Worm (Caenorhabditis elegans) whole organism, L3 larva: ENCODE data around the gene sru-30.

Experiments
- ZK546.5 ChIP-seq: sonication (generic microtip); optimal IDR thresholded peaks from 2 replicates; lab custom pipeline; 2017; ENCODE audit warnings: missing biosample characterization, missing genetic modification characterization
- aly-2 ChIP-seq: fragments of 150-350 bp; optimal IDR thresholded peaks from 2 replicates; lab custom pipeline; 2014; ENCODE audit warnings: missing biosample characterization, missing genetic modification characterization
- ceh-28 ChIP-seq: fragments of 150-350 bp; optimal IDR thresholded peaks from 2 replicates; lab custom pipeline; 2014; ENCODE audit warnings: missing biosample characterization, missing genetic modification reagents, missing genetic modification characterization
- ceh-82 ChIP-seq: fragments of 150-350 bp; optimal IDR thresholded peaks from 2 replicates; lab custom pipeline; 2014; ENCODE audit warnings: missing biosample characterization, missing genetic modification characterization
- ceh-9 ChIP-seq: sonication (generic microtip); optimal IDR thresholded peaks from 2 replicates; lab custom pipeline; 2018; ENCODE audit warnings: missing biosample characterization, missing genetic modification characterization
- daf-12 ChIP-seq: fragments of 150-350 bp; optimal IDR thresholded peaks from 2 replicates; lab custom pipeline; 2014; ENCODE audit warnings: missing biosample characterization, missing genetic modification reagents, missing genetic modification characterization
- egl-27 ChIP-seq: sonication (generic microtip); optimal IDR thresholded peaks from 4 replicates; lab custom pipeline; 2017; ENCODE audit warnings: missing biosample characterization, missing genetic modification reagents, missing genetic modification characterization
- egl-5 ChIP-seq: fragments of 150-350 bp; optimal IDR thresholded peaks from 2 replicates; lab custom pipeline; 2017; ENCODE audit warnings: missing biosample characterization, missing genetic modification reagents, missing genetic modification characterization, inconsistent platforms
- elt-1 ChIP-seq: fragments of 150-350 bp; optimal IDR thresholded peaks from 2 replicates; lab custom pipeline; 2014; ENCODE audit warnings: missing biosample characterization, missing genetic modification characterization
- elt-2 ChIP-seq: sonication (generic microtip); optimal IDR thresholded peaks from 2 replicates; lab custom pipeline; 2016; ENCODE audit warnings: missing genetic modification reagents, mild to moderate bottlenecking, missing genetic modification characterization, missing compliant biosample characterization
- elt-3 ChIP-seq, 3 experiments: fragments of 150-350 bp in 1 of 3; sonication (generic microtip) in 2 of 3; optimal IDR thresholded peaks; 2 replicates in 2 of 3; 4 replicates in 1 of 3; lab custom pipeline; 2014 to 2017; ENCODE audit warnings: missing biosample characterization in 3 of 3, missing genetic modification characterization in 3 of 3
- eor-1 ChIP-seq, 2 experiments: fragments of 150-350 bp; optimal IDR thresholded peaks; 2 replicates each; lab custom pipeline; 2014 to 2018; ENCODE audit warnings: missing biosample characterization in 2 of 2, missing genetic modification characterization in 2 of 2
- fkh-10 ChIP-seq: sonication (generic microtip); optimal IDR thresholded peaks from 2 replicates; lab custom pipeline; 2017; ENCODE audit warnings: missing biosample characterization, missing genetic modification reagents, missing genetic modification characterization
- hmg-11 ChIP-seq: sonication (generic microtip); optimal IDR thresholded peaks from 2 replicates; lab custom pipeline; 2016; ENCODE audit warnings: missing genetic modification characterization, missing compliant biosample characterization
- jun-1 ChIP-seq: fragments of 150-350 bp; optimal IDR thresholded peaks from 2 replicates; lab custom pipeline; 2014; ENCODE audit warnings: missing biosample characterization, missing genetic modification reagents, missing genetic modification characterization
- lin-15B ChIP-seq: fragments of 150-350 bp; optimal IDR thresholded peaks from 2 replicates; lab custom pipeline; 2014; ENCODE audit warnings: missing biosample characterization, missing genetic modification characterization
- lin-39 ChIP-seq: fragments of 150-350 bp; optimal IDR thresholded peaks from 2 replicates; lab custom pipeline; 2018; ENCODE audit warnings: missing biosample characterization, missing genetic modification reagents, missing genetic modification characterization
- lsy-12 ChIP-seq: sonication (generic microtip); optimal IDR thresholded peaks from 2 replicates; lab custom pipeline; 2016; ENCODE audit warnings: mild to moderate bottlenecking, missing genetic modification characterization, missing compliant biosample characterization
- mdl-1 ChIP-seq: fragments of 150-350 bp; optimal IDR thresholded peaks from 2 replicates; lab custom pipeline; 2014; ENCODE audit warnings: missing biosample characterization, missing genetic modification characterization
- mml-1 ChIP-seq: fragments of 150-350 bp; sonication (generic microtip); optimal IDR thresholded peaks from 3 replicates; lab custom pipeline; 2014; ENCODE audit warnings: missing biosample characterization, missing genetic modification characterization
- nhr-11 ChIP-seq: fragments of 150-350 bp; optimal IDR thresholded peaks from 2 replicates; lab custom pipeline; 2014; ENCODE audit warnings: missing biosample characterization, missing genetic modification characterization
- nhr-12 ChIP-seq: fragments of 150-350 bp; optimal IDR thresholded peaks from 2 replicates; lab custom pipeline; 2014; ENCODE audit warnings: missing biosample characterization, missing genetic modification characterization
- nhr-23 ChIP-seq: fragments of 150-350 bp; optimal IDR thresholded peaks from 2 replicates; lab custom pipeline; 2014; ENCODE audit warnings: missing biosample characterization, missing genetic modification reagents, missing genetic modification characterization
- nhr-25 ChIP-seq: sonication (generic microtip); optimal IDR thresholded peaks from 2 replicates; lab custom pipeline; 2017; ENCODE audit warnings: missing biosample characterization, missing genetic modification characterization
- nhr-28 ChIP-seq: fragments of 150-350 bp; optimal IDR thresholded peaks from 2 replicates; lab custom pipeline; 2014; ENCODE audit warnings: missing biosample characterization, missing genetic modification characterization
- nhr-67 ChIP-seq: fragments of 150-350 bp; optimal IDR thresholded peaks from 2 replicates; lab custom pipeline; 2014; ENCODE audit warnings: missing biosample characterization, missing genetic modification characterization
- nhr-77 ChIP-seq: fragments of 150-350 bp; optimal IDR thresholded peaks from 2 replicates; lab custom pipeline; 2014; ENCODE audit warnings: missing biosample characterization, missing genetic modification characterization
- pha-4 ChIP-seq: fragments of 150-350 bp; optimal IDR thresholded peaks from 2 replicates; lab custom pipeline; 2014; ENCODE audit warnings: missing biosample characterization, missing genetic modification reagents, missing genetic modification characterization
- pqm-1 ChIP-seq: fragments of 150-350 bp; optimal IDR thresholded peaks from 2 replicates; lab custom pipeline; 2017; ENCODE audit warnings: missing biosample characterization, missing genetic modification characterization, inconsistent platforms
- snpc-4 ChIP-seq: fragments of 150-350 bp; optimal IDR thresholded peaks from 2 replicates; lab custom pipeline; 2014; ENCODE audit warnings: missing biosample characterization, missing genetic modification characterization
- unc-39 ChIP-seq: sonication (generic microtip); optimal IDR thresholded peaks from 4 replicates; lab custom pipeline; 2017; ENCODE audit warnings: missing biosample characterization, missing genetic modification characterization
- unc-62 ChIP-seq: fragments of 150-350 bp; sonication (generic microtip); optimal IDR thresholded peaks from 4 replicates; lab custom pipeline; 2014; ENCODE audit warnings: missing biosample characterization, missing genetic modification reagents, missing genetic modification characterization
- zag-1 ChIP-seq: fragments of 150-350 bp; optimal IDR thresholded peaks from 2 replicates; lab custom pipeline; 2014; ENCODE audit warnings: missing biosample characterization, missing genetic modification characterization
- ztf-11 ChIP-seq: fragments of 150-350 bp; optimal IDR thresholded peaks from 2 replicates; lab custom pipeline; 2014; ENCODE audit warnings: missing biosample characterization, missing genetic modification characterization
- ztf-4 ChIP-seq: fragments of 150-350 bp; optimal IDR thresholded peaks from 2 replicates; lab custom pipeline; 2014; ENCODE audit warnings: missing biosample characterization, missing genetic modification characterization

Gene sru-30

ce11 chrV:9811154-9811553 lies 2.5 kb upstream of the sru-30 start, which contains the start of gene sru-29:
sru-29 (plus strand) TSS chrV:9811454.
- TF ChIP-seq elt-3 (tag; optimal IDR thresholded peaks at IDR 0.05; lab: Kevin White, UChicago): no peak
- no peak for TF ChIP-seq nhr-67 (tag; lab: Kevin White, UChicago)
- TF ChIP-seq pha-4 (tag; lab: Kevin White, UChicago): no peak
- TF ChIP-seq ceh-28 (tag; lab: Kevin White, UChicago): no peak
- TF ChIP-seq ceh-9: no peak
- TF ChIP-seq nhr-11: no peak
- TF ChIP-seq fkh-10 (GFP tag; lab: Kevin White, UChicago): no peak
- TF ChIP-seq nhr-12 (tag; lab: Kevin White, UChicago): no peak
- no peak for TF ChIP-seq nhr-25 (tag; lab: Kevin White, UChicago)
- no peak for TF ChIP-seq elt-1 (tag; lab: Kevin White, UChicago)
- TF ChIP-seq nhr-28: no peak
- no peak for TF ChIP-seq nhr-77 (tag; lab: Kevin White, UChicago)
- no peak for TF ChIP-seq mml-1 (tag; lab: Kevin White, UChicago)
- no peak for TF ChIP-seq egl-27 (tag; lab: Kevin White, UChicago)
- no peak for TF ChIP-seq elt-2 (tag; lab: Kevin White, UChicago)
- no peak for TF ChIP-seq aly-2
- TF ChIP-seq unc-62 (GFP tag; lab: Kevin White, UChicago): no peak

ce11 chrV:9812216-9812615 lies 1.4 kb upstream of the sru-30 start:
- TF ChIP-seq aly-2 (no peak), mdl-1 (tag; lab: Kevin White, UChicago) (no peak), nhr-67 (tag; lab: Kevin White, UChicago) (no peak), lin-15B (tag; lab: Kevin White, UChicago) (no peak), egl-5 (tag; lab: Kevin White, UChicago) (no peak), elt-1 (tag; lab: Kevin White, UChicago) (no peak)

DNA sequence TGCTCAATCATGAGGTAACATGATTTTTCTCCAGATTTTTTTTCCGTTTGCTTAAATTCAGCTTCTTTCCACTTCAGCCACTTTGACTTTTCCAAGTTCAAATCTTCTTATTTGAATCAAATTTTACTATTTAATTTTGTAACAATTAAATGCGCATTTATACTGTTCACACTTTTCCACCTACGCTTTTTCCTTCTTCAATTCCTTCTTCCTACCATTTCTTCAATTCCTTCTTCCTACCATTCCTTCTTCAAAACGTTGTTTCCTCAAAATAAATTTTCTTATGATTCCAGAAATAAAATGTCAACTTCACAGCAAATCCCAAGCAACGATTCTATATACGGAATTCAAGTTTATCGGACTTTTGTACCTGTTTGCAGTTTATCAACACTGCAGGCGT lies 2.8 kb downstream of the sru-30 start, which contains the start of gene sru-31:
TSS of gene sru-31 (plus strand) at position 301 of the 400 bp plus-strand sequence.
- no peak for TF ChIP-seq daf-12
- TF ChIP-seq mdl-1 (tag; lab: Kevin White, UChicago): no peak
- no peak for TF ChIP-seq unc-62 (GFP tag; lab: Kevin White, UChicago)
- TF ChIP-seq ztf-4 (tag; lab: Kevin White, UChicago): no peak
- no peak for TF ChIP-seq eor-1 (tag; optimal IDR thresholded peaks at IDR 0.05; lab: Kevin White, UChicago)
- no peak for TF ChIP-seq nhr-28
- TF ChIP-seq snpc-4: no peak
- no peak for TF ChIP-seq elt-3 (tag; optimal IDR thresholded peaks at IDR 0.05; lab: Kevin White, UChicago)
- no peak for TF ChIP-seq unc-39 (tag; lab: Kevin White, UChicago)
- TF ChIP-seq mml-1 (tag; lab: Kevin White, UChicago): no peak
- no peak for TF ChIP-seq ztf-11 (tag; lab: Kevin White, UChicago)
- no peak for TF ChIP-seq lin-39 (tag; lab: Kevin White, UChicago)
- TF ChIP-seq pha-4 (tag; lab: Kevin White, UChicago): no peak
- TF ChIP-seq pqm-1: no peak
- no peak for TF ChIP-seq nhr-77 (tag; lab: Kevin White, UChicago)
- no peak for TF ChIP-seq zag-1 (tag; lab: Kevin White, UChicago)
- no peak for TF ChIP-seq ceh-82

- TF ChIP-seq elt-1 (tag; lab: Kevin White, UChicago) (no peak), nhr-23 (tag; lab: Kevin White, UChicago) (no peak), hmg-11 (no peak), ZK546.5 (tag; lab: Kevin White, UChicago) (no peak), snpc-4 (no peak), eor-1 (tag; optimal IDR thresholded peaks at IDR 0.05; lab: Kevin White, UChicago) (no peak), lsy-12 (tag; lab: Kevin White, UChicago) (no peak), lin-39 (tag; lab: Kevin White, UChicago) (no peak), elt-2 (tag; lab: Kevin White, UChicago) (no peak), ceh-28 (tag; lab: Kevin White, UChicago) (no peak), nhr-28 (no peak), nhr-77 (tag; lab: Kevin White, UChicago) (no peak), jun-1 (tag; lab: Kevin White, UChicago) (no peak)
Observed at ce11 chrV:9821724-9822123, 8.1 kb downstream of the sru-30 start, which contains the start of gene str-193. str-193 (minus strand) TSS chrV:9821824.
